Worm (Caenorhabditis elegans): ENCODE measurements around the gene srh-18.

Gene srh-18

ce11 chrV:13324933-13325760 lies 6.9 kb downstream of the srh-18 start, which contains the start of gene C50B6.7 (continued):
- TF ChIP-seq php-3 (GFP tag; IDR thresholded peaks at IDR 0.05) (peak; percentile 90), nhr-10 (tag; optimal IDR thresholded peaks at IDR 0.05) (no peak), nhr-28 (tag; optimal IDR thresholded peaks at IDR 0.05) (peak; percentile 2), tra-1 (GFP tag; IDR thresholded peaks at IDR 0.05) (no peak), ceh-82 (tag; optimal IDR thresholded peaks at IDR 0.05) (no peak), ces-1 (GFP tag; optimal IDR thresholded peaks at IDR 0.05) (no peak), nhr-48 (tag; optimal IDR thresholded peaks at IDR 0.05) (peak; percentile 9), ZK546.5 (tag; optimal IDR thresholded peaks at IDR 0.05) (no peak), lim-7 (GFP tag; IDR thresholded peaks at IDR 0.05) (no peak), hlh-11 (tag; optimal IDR thresholded peaks at IDR 0.05) (no peak), vab-7 (GFP tag; IDR thresholded peaks at IDR 0.05) (no peak), nhr-41 (GFP tag; IDR thresholded peaks at IDR 0.05) (no peak), pqm-1 (tag; optimal IDR thresholded peaks at IDR 0.05) (peak; percentile 22), egl-27 (tag; optimal IDR thresholded peaks at IDR 0.05) (no peak), tag-97 (GFP tag; IDR thresholded peaks at IDR 0.05) (no peak), lin-15B (tag; optimal IDR thresholded peaks at IDR 0.05) (no peak), mdl-1 (tag; optimal IDR thresholded peaks at IDR 0.05) (no peak), nhr-76 (tag; optimal IDR thresholded peaks at IDR 0.05) (no peak), unc-130 (GFP tag; optimal IDR thresholded peaks at IDR 0.05) (no peak), lin-38 (GFP tag; IDR thresholded peaks at IDR 0.05) (no peak), lin-13 (GFP tag; optimal IDR thresholded peaks at IDR 0.05) (no peak), zip-11 (GFP tag; IDR thresholded peaks at IDR 0.05) (no peak), aha-1 (tag) (peak; percentile 56), dmd-6 (GFP tag; IDR thresholded peaks at IDR 0.05) (peak; percentile 48), ZK337.2 (GFP tag; IDR thresholded peaks at IDR 0.05) (no peak), arid-1 (GFP tag; conservative IDR thresholded peaks at IDR 0.05) (no peak), nhr-111 (GFP tag; optimal IDR thresholded peaks at IDR 0.05) (no peak), T20F7.1 (GFP tag; optimal IDR thresholded peaks at IDR 0.05) (no peak), pha-4 (GFP tag; IDR thresholded peaks at IDR 0.05) (no peak), pha-4 (tag; optimal IDR thresholded peaks at IDR 0.05) (no peak), unc-62 (GFP tag; optimal IDR thresholded peaks at IDR 0.05 in 1 of 2) (peak in 1 of 2 experiments; percentile 3), unc-62 (tag; optimal IDR thresholded peaks at IDR 0.05) (no peak), skn-1 (tag; optimal IDR thresholded peaks at IDR 0.05) (no peak), lsy-2 (tag; optimal IDR thresholded peaks at IDR 0.05) (no peak), nhr-42 (GFP tag; IDR thresholded peaks at IDR 0.05) (no peak), rbr-2 (tag; optimal IDR thresholded peaks at IDR 0.05) (no peak), daf-19 (GFP tag; conservative IDR thresholded peaks at IDR 0.05) (no peak), nhr-25 (tag; optimal IDR thresholded peaks at IDR 0.05; ENCODE audit: borderline replicate concordance, insufficient read depth) (no peak), spr-3 (GFP tag; optimal IDR thresholded peaks at IDR 0.05) (no peak)

ce11 chrV:13327463-13327862 lies 9.2 kb downstream of the srh-18 start, which contains the start of gene str-37:
TSS of gene str-37 (plus strand) at chrV:13327763.
- TF ChIP-seq egl-27 (tag; optimal IDR thresholded peaks at IDR 0.05) (no peak), D1046.2 (GFP tag; IDR thresholded peaks at IDR 0.05) (no peak), mxl-3 (GFP tag; optimal IDR thresholded peaks at IDR 0.05) (no peak), nhr-48 (tag; optimal IDR thresholded peaks at IDR 0.05) (no peak), set-16 (GFP tag; IDR thresholded peaks at IDR 0.05) (no peak), nhr-111 (GFP tag; optimal IDR thresholded peaks at IDR 0.05) (no peak), vab-7 (GFP tag; IDR thresholded peaks at IDR 0.05) (no peak), F44E2.7 (GFP tag; IDR thresholded peaks at IDR 0.05) (no peak), ceh-44 (GFP tag; IDR thresholded peaks at IDR 0.05) (no peak), spr-3 (GFP tag; optimal IDR thresholded peaks at IDR 0.05) (no peak), ZK546.5 (tag; optimal IDR thresholded peaks at IDR 0.05) (no peak), lin-15B (tag; optimal IDR thresholded peaks at IDR 0.05) (no peak), dmd-8 (GFP tag; IDR thresholded peaks at IDR 0.05) (no peak), rbr-2 (tag; optimal IDR thresholded peaks at IDR 0.05) (no peak), saeg-2 (GFP tag; IDR thresholded peaks at IDR 0.05) (no peak), mes-2 (tag; optimal IDR thresholded peaks at IDR 0.05; ENCODE audit: poor library complexity, severe bottlenecking) (no peak)
